Worm (Caenorhabditis elegans): ENCODE measurements around the gene C14C6.13.

Gene C14C6.13

ce11 chrV:574639-575038 lies at the start of gene C14C6.13:
Gene C14C6.13, minus strand, starts transcription at chrV:574739.
- TF ChIP-seq hmbx-1 (tag; optimal IDR thresholded peaks at IDR 0.05) (no peak), ets-7 (tag; optimal IDR thresholded peaks at IDR 0.05) (no peak), ceh-36 (tag; optimal IDR thresholded peaks at IDR 0.05) (no peak), aly-1 (tag; optimal IDR thresholded peaks at IDR 0.05) (no peak), tbx-37 (GFP tag; conservative IDR thresholded peaks at IDR 0.05) (no peak), flt-1 (GFP tag; IDR thresholded peaks at IDR 0.05) (no peak)

- TF ChIP-seq hnd-1 (tag; optimal IDR thresholded peaks at IDR 0.05), result no peak
- TF ChIP-seq ceh-36 (tag; optimal IDR thresholded peaks at IDR 0.05), result no peak
- no peak for TF ChIP-seq tbx-37 (GFP tag; conservative IDR thresholded peaks at IDR 0.05)
- no peak for TF ChIP-seq hmbx-1 (tag; optimal IDR thresholded peaks at IDR 0.05)
- TF ChIP-seq ama-1 (optimal IDR thresholded peaks at IDR 0.05), result no peak
- no peak for TF ChIP-seq F13C5.2 (tag; optimal IDR thresholded peaks at IDR 0.05)
- TF ChIP-seq scrt-1 (GFP tag; IDR thresholded peaks at IDR 0.05), result no peak
- TF ChIP-seq tra-4 (tag; optimal IDR thresholded peaks at IDR 0.05), result no peak
- TF ChIP-seq B0310.2 (tag; optimal IDR thresholded peaks at IDR 0.05), result no peak
- no peak for TF ChIP-seq hmg-4 (GFP tag; optimal IDR thresholded peaks at IDR 0.05)
- no peak for TF ChIP-seq ets-7 (tag; optimal IDR thresholded peaks at IDR 0.05)
- TF ChIP-seq ceh-13 (GFP tag; optimal IDR thresholded peaks at IDR 0.05), result no peak
- TF ChIP-seq sea-1 (GFP tag; conservative IDR thresholded peaks at IDR 0.05), result no peak
- no peak for TF ChIP-seq flt-1 (GFP tag; IDR thresholded peaks at IDR 0.05)
- TF ChIP-seq tbx-11 (GFP tag; IDR thresholded peaks at IDR 0.05), result no peak
- no peak for TF ChIP-seq aly-1 (tag; optimal IDR thresholded peaks at IDR 0.05)
- TF ChIP-seq pes-1 (GFP tag; IDR thresholded peaks at IDR 0.05), result no peak
Measured at ce11 chrV:622902-623301, 48.4 kb upstream of the C14C6.13 start, which contains the start of gene F48G7.5. Gene F48G7.5, minus strand, starts transcription at chrV:622935.

- TF ChIP-seq F13C5.2 (tag; optimal IDR thresholded peaks at IDR 0.05) (no peak), tbx-37 (GFP tag; conservative IDR thresholded peaks at IDR 0.05) (no peak), pes-1 (GFP tag; IDR thresholded peaks at IDR 0.05) (no peak), B0310.2 (tag; optimal IDR thresholded peaks at IDR 0.05) (no peak)
Measured at ce11 chrV:620987-621386, 46.4 kb upstream of the C14C6.13 start.

DNA sequence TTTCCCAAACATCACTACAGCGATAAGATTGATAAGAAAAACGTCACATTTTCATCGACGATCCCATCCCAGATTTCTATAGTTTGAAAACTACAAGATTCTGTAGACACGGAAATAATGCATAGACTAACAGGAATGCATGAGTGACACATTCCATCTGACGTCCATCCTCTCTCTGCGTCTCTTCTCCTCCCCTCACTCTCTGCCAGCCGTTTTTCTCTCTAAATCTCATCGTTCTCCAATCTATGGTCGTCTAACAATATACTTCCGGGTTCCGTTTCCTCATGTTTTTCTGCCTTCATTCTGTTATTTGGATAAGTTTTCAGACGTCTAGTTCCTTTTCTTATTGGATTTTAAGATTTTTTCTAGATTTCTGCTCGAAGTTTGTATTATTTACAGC lies 44.5 kb upstream of the C14C6.13 start, which contains the start of gene F48G7.4:
TSS of gene F48G7.4 (plus strand) at position 400 of the 400 bp plus-strand sequence.
- no peak for TF ChIP-seq ceh-36 (tag; optimal IDR thresholded peaks at IDR 0.05)
- TF ChIP-seq flt-1 (GFP tag; IDR thresholded peaks at IDR 0.05), result no peak
- TF ChIP-seq hmg-4 (GFP tag; optimal IDR thresholded peaks at IDR 0.05), result no peak
- no peak for TF ChIP-seq hmbx-1 (tag; optimal IDR thresholded peaks at IDR 0.05)
- TF ChIP-seq ama-1 (optimal IDR thresholded peaks at IDR 0.05), result no peak
- no peak for TF ChIP-seq tbx-37 (GFP tag; conservative IDR thresholded peaks at IDR 0.05)
- TF ChIP-seq B0310.2 (tag; optimal IDR thresholded peaks at IDR 0.05), result no peak
- TF ChIP-seq tbx-11 (GFP tag; IDR thresholded peaks at IDR 0.05), result no peak
- no peak for TF ChIP-seq aly-1 (tag; optimal IDR thresholded peaks at IDR 0.05)
- no peak for TF ChIP-seq ceh-13 (GFP tag; optimal IDR thresholded peaks at IDR 0.05)
- no peak for TF ChIP-seq ets-7 (tag; optimal IDR thresholded peaks at IDR 0.05)
- TF ChIP-seq scrt-1 (GFP tag; IDR thresholded peaks at IDR 0.05), result no peak
- TF ChIP-seq pes-1 (GFP tag; IDR thresholded peaks at IDR 0.05), result no peak
- no peak for TF ChIP-seq tra-4 (tag; optimal IDR thresholded peaks at IDR 0.05)
- no peak for TF ChIP-seq sea-1 (GFP tag; conservative IDR thresholded peaks at IDR 0.05)
- TF ChIP-seq hnd-1 (tag; optimal IDR thresholded peaks at IDR 0.05), result no peak

ce11 chrV:617917-618316 lies 43.4 kb upstream of the C14C6.13 start:
- no peak for TF ChIP-seq ceh-13 (GFP tag; optimal IDR thresholded peaks at IDR 0.05)
- TF ChIP-seq tbx-11 (GFP tag; IDR thresholded peaks at IDR 0.05), result no peak
- TF ChIP-seq flt-1 (GFP tag; IDR thresholded peaks at IDR 0.05), result no peak
- TF ChIP-seq pes-1 (GFP tag; IDR thresholded peaks at IDR 0.05), result no peak
- TF ChIP-seq tra-4 (tag; optimal IDR thresholded peaks at IDR 0.05), result no peak
- TF ChIP-seq hnd-1 (tag; optimal IDR thresholded peaks at IDR 0.05), result no peak
- no peak for TF ChIP-seq hmg-4 (GFP tag; optimal IDR thresholded peaks at IDR 0.05)
- TF ChIP-seq tbx-37 (GFP tag; conservative IDR thresholded peaks at IDR 0.05), result no peak
- TF ChIP-seq aly-1 (tag; optimal IDR thresholded peaks at IDR 0.05), result no peak
- TF ChIP-seq ama-1 (optimal IDR thresholded peaks at IDR 0.05), result no peak
- TF ChIP-seq F13C5.2 (tag; optimal IDR thresholded peaks at IDR 0.05), result no peak
- TF ChIP-seq hmbx-1 (tag; optimal IDR thresholded peaks at IDR 0.05), result no peak
- TF ChIP-seq B0310.2 (tag; optimal IDR thresholded peaks at IDR 0.05), result no peak
- no peak for TF ChIP-seq ceh-36 (tag; optimal IDR thresholded peaks at IDR 0.05)
- TF ChIP-seq scrt-1 (GFP tag; IDR thresholded peaks at IDR 0.05), result no peak
- no peak for TF ChIP-seq sea-1 (GFP tag; conservative IDR thresholded peaks at IDR 0.05)

- no peak for TF ChIP-seq ama-1 (optimal IDR thresholded peaks at IDR 0.05)
Measured at ce11 chrV:615275-615674, 40.7 kb upstream of the C14C6.13 start, which contains the start of gene F48G7.13. Gene F48G7.13, plus strand, starts transcription at chrV:615575.

DNA sequence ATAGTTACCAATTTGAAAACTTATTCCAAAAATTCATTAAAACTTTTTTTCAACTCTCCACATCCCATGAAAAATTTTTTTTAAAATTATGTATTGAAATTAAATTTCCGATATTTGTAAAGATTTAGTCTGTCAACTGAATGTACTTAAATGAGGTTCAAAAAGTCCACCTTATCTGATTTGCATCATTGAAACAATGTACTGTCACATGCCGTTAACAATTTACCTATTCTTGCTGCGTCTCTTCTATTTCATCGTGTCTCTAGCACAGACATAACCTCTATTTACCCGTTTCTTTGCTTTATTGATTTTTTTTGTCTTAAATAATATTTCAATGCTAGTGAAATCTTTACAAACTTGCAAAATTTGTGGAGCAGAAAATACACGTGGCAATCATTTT lies 35.7 kb upstream of the C14C6.13 start, which contains the start of gene nhr-90:
TSS of gene nhr-90 (plus strand) at position 296 of the 400 bp plus-strand sequence.
- TF ChIP-seq F13C5.2 (tag; optimal IDR thresholded peaks at IDR 0.05), result no peak
- no peak for TF ChIP-seq scrt-1 (GFP tag; IDR thresholded peaks at IDR 0.05)
- no peak for TF ChIP-seq sea-1 (GFP tag; conservative IDR thresholded peaks at IDR 0.05)
- no peak for TF ChIP-seq ets-7 (tag; optimal IDR thresholded peaks at IDR 0.05)
- TF ChIP-seq ceh-13 (GFP tag; optimal IDR thresholded peaks at IDR 0.05), result no peak
- no peak for TF ChIP-seq tbx-11 (GFP tag; IDR thresholded peaks at IDR 0.05)
- no peak for TF ChIP-seq tra-4 (tag; optimal IDR thresholded peaks at IDR 0.05)
- TF ChIP-seq hnd-1 (tag; optimal IDR thresholded peaks at IDR 0.05), result no peak
- TF ChIP-seq B0310.2 (tag; optimal IDR thresholded peaks at IDR 0.05), result no peak
- TF ChIP-seq ama-1 (optimal IDR thresholded peaks at IDR 0.05), result no peak
- TF ChIP-seq aly-1 (tag; optimal IDR thresholded peaks at IDR 0.05), result no peak
- no peak for TF ChIP-seq pes-1 (GFP tag; IDR thresholded peaks at IDR 0.05)
- TF ChIP-seq hmg-4 (GFP tag; optimal IDR thresholded peaks at IDR 0.05), result no peak
- no peak for TF ChIP-seq hmbx-1 (tag; optimal IDR thresholded peaks at IDR 0.05)
- TF ChIP-seq ceh-36 (tag; optimal IDR thresholded peaks at IDR 0.05), result no peak

DNA sequence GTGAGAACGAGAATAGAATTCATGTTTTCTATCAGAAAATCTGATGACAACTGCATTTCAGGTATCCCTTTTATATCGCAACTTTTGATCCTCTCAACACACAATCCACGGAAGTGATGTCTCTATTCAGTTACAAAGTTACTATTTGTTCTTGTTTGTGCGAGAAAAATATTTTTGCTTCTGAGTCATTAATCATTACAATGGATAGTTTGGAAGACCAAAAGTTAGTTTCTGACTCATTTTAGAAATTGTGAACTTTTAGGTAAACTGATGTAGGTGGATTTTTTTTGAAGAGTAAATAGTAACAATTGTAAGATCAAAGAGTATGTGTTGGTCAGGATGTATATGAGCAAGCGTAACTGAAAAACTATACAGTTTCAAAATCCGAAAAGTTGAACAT lies 35.1 kb upstream of the C14C6.13 start, which contains the start of gene srlf-36:
TSS of gene srlf-36 (minus strand) at position 101 of the 400 bp plus-strand sequence.
- TF ChIP-seq B0310.2 (tag; optimal IDR thresholded peaks at IDR 0.05), result no peak
- no peak for TF ChIP-seq aly-1 (tag; optimal IDR thresholded peaks at IDR 0.05)
- no peak for TF ChIP-seq hmbx-1 (tag; optimal IDR thresholded peaks at IDR 0.05)
- TF ChIP-seq sea-1 (GFP tag; conservative IDR thresholded peaks at IDR 0.05), result no peak
- TF ChIP-seq scrt-1 (GFP tag; IDR thresholded peaks at IDR 0.05), result no peak
- TF ChIP-seq hnd-1 (tag; optimal IDR thresholded peaks at IDR 0.05), result no peak
- no peak for TF ChIP-seq tbx-37 (GFP tag; conservative IDR thresholded peaks at IDR 0.05)
- TF ChIP-seq tra-4 (tag; optimal IDR thresholded peaks at IDR 0.05), result no peak
- no peak for TF ChIP-seq tbx-11 (GFP tag; IDR thresholded peaks at IDR 0.05)
- TF ChIP-seq F13C5.2 (tag; optimal IDR thresholded peaks at IDR 0.05), result no peak
- TF ChIP-seq flt-1 (GFP tag; IDR thresholded peaks at IDR 0.05), result no peak
- TF ChIP-seq pes-1 (GFP tag; IDR thresholded peaks at IDR 0.05), result no peak

Measured in whole organism, early embryonic.